Worm (Caenorhabditis elegans) whole organism, young adult: Measurements from ENCODE around the gene K10G6.9.

Experiments
- B0336.3 ChIP-seq: fragments of 200-800 bp; sonication (Bioruptor generic); IDR thresholded peaks from 2 replicates; pipeline ENCODE4 v1.3.6; 2022; ENCODE audit warnings: missing genetic modification characterization, missing compliant biosample characterization
- C17E4.6 ChIP-seq: fragments of 200-800 bp; sonication (Bioruptor generic); IDR thresholded peaks from 2 replicates; pipeline ENCODE4 v1.3.6; 2022; ENCODE audit warnings: missing genetic modification reagents, missing genetic modification characterization, missing compliant biosample characterization
- F23B12.7 ChIP-seq: sonication (generic microtip); optimal IDR thresholded peaks from 2 replicates; lab custom pipeline; 2017; ENCODE audit warnings: missing genetic modification characterization, mild to moderate bottlenecking, missing compliant biosample characterization, antibody characterized with exemption, moderate library complexity; ENCODE audit not compliant: insufficient read depth
- F37B4.10 ChIP-seq: fragments of 200-800 bp; sonication (Bioruptor generic); IDR thresholded peaks from 2 replicates; pipeline ENCODE4 v1.3.6; 2022; ENCODE audit warnings: missing genetic modification characterization, missing compliant biosample characterization
- F49E8.2 ChIP-seq: sonication (generic microtip); optimal IDR thresholded peaks from 3 replicates; lab custom pipeline; 2017; ENCODE audit warnings: missing genetic modification characterization, mild to moderate bottlenecking, missing compliant biosample characterization, antibody characterized with exemption, moderate library complexity; ENCODE audit not compliant: insufficient read depth
- K11D2.4 ChIP-seq: fragments of 200-800 bp; sonication (Bioruptor generic); IDR thresholded peaks from 2 replicates; pipeline ENCODE4 v1.3.6; 2022; ENCODE audit warnings: missing genetic modification reagents, missing genetic modification characterization, missing compliant biosample characterization
- K12H6.12 ChIP-seq: fragments of 200-800 bp; sonication (Bioruptor generic); optimal IDR thresholded peaks from 2 replicates; lab custom pipeline; 2018; ENCODE audit warnings: mild to moderate bottlenecking, missing genetic modification characterization, missing compliant biosample characterization
- T26A5.8 ChIP-seq: sonication (generic microtip); optimal IDR thresholded peaks from 2 replicates; lab custom pipeline; 2016; ENCODE audit warnings: missing genetic modification characterization, missing compliant biosample characterization
- Y67H2A.10 ChIP-seq: fragments of 200-800 bp; sonication (Bioruptor generic); conservative IDR thresholded peaks from 2 replicates; pipeline ENCODE4 v1.3.6; 2022; ENCODE audit warnings: missing genetic modification reagents, missing genetic modification characterization, missing compliant biosample characterization
- akir-1 ChIP-seq: fragments of 200-800 bp; sonication (Bioruptor generic); optimal IDR thresholded peaks from 2 replicates; lab custom pipeline; 2018; ENCODE audit warnings: mild to moderate bottlenecking, missing genetic modification characterization, moderate library complexity, missing compliant biosample characterization
- athp-1 ChIP-seq: sonication (generic microtip); optimal IDR thresholded peaks from 2 replicates; lab custom pipeline; 2017; ENCODE audit warnings: mild to moderate bottlenecking, missing genetic modification characterization, missing compliant biosample characterization
- cebp-1 ChIP-seq, 2 experiments: fragments of 200-800 bp in 1 of 2; sonication (Bioruptor generic) in 1 of 2; sonication (generic microtip) in 1 of 2; IDR thresholded peaks in 1 of 2; optimal IDR thresholded peaks in 1 of 2; 2 replicates each; pipeline versions ENCODE4 v1.3.6 to Lab custom; 2017 to 2022; ENCODE audit warnings: missing compliant biosample characterization in 2 of 2, missing genetic modification characterization in 2 of 2, mild to moderate bottlenecking in 1 of 2, missing genetic modification reagents in 1 of 2, moderate library complexity in 1 of 2
- ceh-100 ChIP-seq: fragments of 200-800 bp; sonication (Bioruptor generic); IDR thresholded peaks from 2 replicates; pipeline ENCODE4 v1.3.6; 2022; ENCODE audit warnings: missing genetic modification reagents, missing genetic modification characterization, missing compliant biosample characterization
- ceh-27 ChIP-seq: fragments of 200-800 bp; sonication (Bioruptor generic); optimal IDR thresholded peaks from 2 replicates; lab custom pipeline; 2018; ENCODE audit warnings: mild to moderate bottlenecking, missing genetic modification characterization, moderate library complexity, missing compliant biosample characterization
- ceh-40 ChIP-seq: fragments of 200-800 bp; sonication (Bioruptor generic); IDR thresholded peaks from 2 replicates; pipeline ENCODE4 v1.3.6; 2022; ENCODE audit warnings: missing genetic modification characterization, missing compliant biosample characterization
- ceh-79 ChIP-seq: sonication (generic microtip); optimal IDR thresholded peaks from 2 replicates; lab custom pipeline; 2017; ENCODE audit warnings: mild to moderate bottlenecking, missing genetic modification characterization, missing compliant biosample characterization
- chd-7 ChIP-seq: sonication (generic microtip); optimal IDR thresholded peaks from 2 replicates; lab custom pipeline; 2016; ENCODE audit warnings: mild to moderate bottlenecking, missing genetic modification characterization, moderate library complexity, missing compliant biosample characterization
- egl-18 ChIP-seq: fragments of 200-800 bp; sonication (Bioruptor generic); IDR thresholded peaks from 2 replicates; pipeline ENCODE4 v1.3.6; 2022; ENCODE audit warnings: missing genetic modification reagents, missing genetic modification characterization, missing compliant biosample characterization
- egrh-3 ChIP-seq: fragments of 200-800 bp; sonication (Bioruptor generic); IDR thresholded peaks from 2 replicates; pipeline ENCODE4 v1.3.6; 2022; ENCODE audit warnings: missing genetic modification reagents, missing genetic modification characterization, missing compliant biosample characterization
- gei-17 ChIP-seq: fragments of 200-800 bp; sonication (Bioruptor generic); optimal IDR thresholded peaks from 2 replicates; lab custom pipeline; 2018; ENCODE audit warnings: mild to moderate bottlenecking, missing genetic modification characterization, missing compliant biosample characterization
- let-526 ChIP-seq: fragments of 200-800 bp; sonication (Bioruptor generic); IDR thresholded peaks from 2 replicates; pipeline ENCODE4 v1.3.6; 2022; ENCODE audit warnings: missing genetic modification reagents, missing genetic modification characterization, missing compliant biosample characterization
- lin-40 ChIP-seq: sonication (generic microtip); optimal IDR thresholded peaks from 2 replicates; lab custom pipeline; 2016; ENCODE audit warnings: missing genetic modification characterization, mild to moderate bottlenecking, missing compliant biosample characterization, missing genotype, missing genetic modification reagents
- lin-54 ChIP-seq: fragments of 200-800 bp; sonication (Bioruptor generic); optimal IDR thresholded peaks from 2 replicates; lab custom pipeline; 2018; ENCODE audit warnings: mild to moderate bottlenecking, missing genetic modification characterization, missing compliant biosample characterization
- lir-1 ChIP-seq: fragments of 200-800 bp; sonication (Bioruptor generic); conservative IDR thresholded peaks from 2 replicates; pipeline ENCODE4 v1.3.6; 2022; ENCODE audit warnings: missing genetic modification reagents, missing genetic modification characterization, missing compliant biosample characterization
- lsl-1 ChIP-seq: fragments of 200-800 bp; sonication (Bioruptor generic); optimal IDR thresholded peaks from 2 replicates; lab custom pipeline; 2018; ENCODE audit warnings: mild to moderate bottlenecking, missing genetic modification characterization, moderate library complexity, missing compliant biosample characterization
- mcd-1 ChIP-seq: fragments of 200-800 bp; sonication (Bioruptor generic); IDR thresholded peaks from 2 replicates; pipeline ENCODE4 v1.3.6; 2022; ENCODE audit warnings: missing genetic modification reagents, missing genetic modification characterization, missing compliant biosample characterization
- nfyb-1 ChIP-seq: fragments of 200-800 bp; sonication (Bioruptor generic); IDR thresholded peaks from 2 replicates; pipeline ENCODE4 v1.3.6; 2022; ENCODE audit warnings: missing genetic modification reagents, missing genetic modification characterization, missing compliant biosample characterization
- nhr-179 ChIP-seq: sonication (generic microtip); optimal IDR thresholded peaks from 2 replicates; lab custom pipeline; 2016; ENCODE audit warnings: mild to moderate bottlenecking, missing genetic modification characterization, missing compliant biosample characterization
- pbrm-1 ChIP-seq: fragments of 200-800 bp; sonication (Bioruptor generic); IDR thresholded peaks from 2 replicates; pipeline ENCODE4 v1.3.6; 2022; ENCODE audit warnings: missing genetic modification reagents, missing genetic modification characterization, missing compliant biosample characterization
- pha-4 ChIP-seq: fragments of 150-350 bp; sonication (generic microtip); optimal IDR thresholded peaks from 2 replicates; lab custom pipeline; 2014; ENCODE audit warnings: missing biosample characterization, missing genetic modification reagents, missing genetic modification characterization
- snpc-1.3 ChIP-seq: sonication (generic microtip); optimal IDR thresholded peaks from 2 replicates; lab custom pipeline; 2017; ENCODE audit warnings: missing genetic modification characterization, mild to moderate bottlenecking, missing compliant biosample characterization, antibody characterized with exemption, moderate library complexity, missing genotype, missing genetic modification reagents; ENCODE audit not compliant: insufficient read depth
- snpc-4 ChIP-seq, 5 experiments: fragments of 150-350 bp in 1 of 5; sonication (generic microtip) in 4 of 5; optimal IDR thresholded peaks; 2 replicates each; lab custom pipeline; 2014 to 2018; ENCODE audit warnings: missing genetic modification characterization in 5 of 5, missing biosample characterization in 3 of 5, antibody characterized with exemption in 2 of 5, mild to moderate bottlenecking in 2 of 5, missing compliant biosample characterization in 2 of 5, missing genotype in 2 of 5, moderate library complexity in 2 of 5, missing genetic modification reagents in 1 of 5
- sptf-2 ChIP-seq: fragments of 200-800 bp; sonication (Bioruptor generic); optimal IDR thresholded peaks from 2 replicates; lab custom pipeline; 2018; ENCODE audit warnings: mild to moderate bottlenecking, missing genetic modification characterization, missing compliant biosample characterization
- tbp1 ChIP-seq: fragments of 200-800 bp; sonication (Bioruptor generic); optimal IDR thresholded peaks from 2 replicates; lab custom pipeline; 2018; ENCODE audit warnings: mild to moderate bottlenecking, missing genetic modification characterization, missing compliant biosample characterization
- zfh-2 ChIP-seq: fragments of 200-800 bp; sonication (Bioruptor generic); conservative IDR thresholded peaks from 2 replicates; pipeline ENCODE4 v1.3.6; 2022; ENCODE audit warnings: missing genetic modification reagents, missing genetic modification characterization, missing compliant biosample characterization

K10G6.9 gene

DNA sequence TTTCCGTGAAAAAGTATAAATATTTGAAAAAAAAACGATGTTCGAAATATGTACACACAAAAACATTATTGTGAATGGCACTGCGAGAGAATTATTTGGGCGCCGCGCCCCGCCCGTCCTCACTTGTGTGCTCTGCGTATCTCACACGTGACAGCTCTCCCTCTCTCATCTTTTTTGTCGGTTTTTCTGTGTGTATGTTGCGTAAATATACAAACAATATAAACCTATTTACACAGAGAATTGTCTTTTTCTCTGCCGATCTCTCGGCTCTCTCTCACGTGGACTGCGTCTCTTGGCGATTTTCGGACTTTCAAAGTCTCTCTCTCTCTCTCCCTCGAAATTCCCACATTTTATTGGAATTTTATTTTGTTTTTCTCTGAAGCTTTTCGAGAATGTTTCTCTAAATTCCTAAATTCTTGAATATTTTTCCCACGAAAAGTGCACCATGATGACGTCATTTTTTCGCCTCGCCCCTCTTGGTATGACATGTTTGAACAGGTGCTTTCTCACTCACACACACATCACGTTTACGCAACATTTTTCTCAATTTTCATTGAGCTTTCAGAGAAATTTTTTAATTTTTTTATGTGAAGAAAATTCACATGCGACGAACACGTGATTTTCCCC, 13.3 kb upstream of the K10G6.9 start (continued):
- TF ChIP-seq pha-4 (tag; lab: Kevin White, UChicago), result peak; percentile 50
- TF ChIP-seq K12H6.12 (tag; lab: Kevin White, UChicago), result peak; percentile 85
- TF ChIP-seq cebp-1 (GFP tag; IDR thresholded peaks at IDR 0.05; lab: Robert Waterston, UW), result peak; percentile 30; the same call in 1 of the 2 replicates
- peak; percentile 78 for TF ChIP-seq cebp-1 (tag; optimal IDR thresholded peaks at IDR 0.05; lab: Kevin White, UChicago)
- no peak for TF ChIP-seq nhr-179 (tag; lab: Kevin White, UChicago)
- TF ChIP-seq ceh-79, result no peak
- peak; percentile 31; the same call in 1 of the 2 replicates for TF ChIP-seq lir-1
- peak; percentile 76; the same call in 1 of the 2 replicates for TF ChIP-seq nfyb-1 (GFP tag; lab: Robert Waterston, UW)
- no peak for TF ChIP-seq C17E4.6 (GFP tag; lab: Robert Waterston, UW)
- no peak for TF ChIP-seq F49E8.2 (tag; lab: Kevin White, UChicago)
- TF ChIP-seq K11D2.4 (GFP tag; lab: Robert Waterston, UW), result peak; percentile 62; the same call in 1 of the 2 replicates
- TF ChIP-seq egl-18, result 0 out of 2 replicates have a peak, but pooled peaks have one; percentile 39
- peak; percentile 17 for TF ChIP-seq F23B12.7 (tag; lab: Kevin White, UChicago)
- TF ChIP-seq athp-1 (tag; lab: Kevin White, UChicago), result peak; percentile 18
- TF ChIP-seq B0336.3 (GFP tag; lab: Robert Waterston, UW), result peak; percentile 62; the same call in 1 of the 2 replicates
- no peak for TF ChIP-seq egrh-3 (GFP tag; lab: Robert Waterston, UW)
- peak; percentile 87 for TF ChIP-seq zfh-2 (GFP tag; lab: Robert Waterston, UW)
- TF ChIP-seq T26A5.8 (tag; lab: Kevin White, UChicago), result no peak
- peak; percentile 31; the same call in 1 of the 2 replicates for TF ChIP-seq mcd-1
- TF ChIP-seq, all 124 proteins: peak for 34

ce11 chrII:3959432-3960102, 12.5 kb upstream of the K10G6.9 start:
- no peak for TF ChIP-seq F37B4.10 (GFP tag; lab: Robert Waterston, UW)
- no peak for TF ChIP-seq let-526 (GFP tag; lab: Robert Waterston, UW)
- no peak for TF ChIP-seq chd-7 (tag; lab: Kevin White, UChicago)
- TF ChIP-seq ceh-40, result no peak
- no peak for TF ChIP-seq pbrm-1 (GFP tag; lab: Robert Waterston, UW)
- TF ChIP-seq ceh-27 (GFP tag; lab: Kevin White, UChicago), result no peak
- TF ChIP-seq ceh-100 (GFP tag; lab: Robert Waterston, UW), result no peak
- no peak for TF ChIP-seq akir-1
- no peak for TF ChIP-seq sptf-2 (GFP tag; lab: Kevin White, UChicago)
- no peak for TF ChIP-seq Y67H2A.10
- TF ChIP-seq tbp1 (GFP tag; lab: Kevin White, UChicago), result no peak
- no peak for TF ChIP-seq snpc-4 (GFP tag; optimal IDR thresholded peaks at IDR 0.05; lab: Kevin White, UChicago)
- TF ChIP-seq snpc-4 (tag; optimal IDR thresholded peaks at IDR 0.05; lab: Kevin White, UChicago), result no peak
- TF ChIP-seq lin-40 (tag; lab: Kevin White, UChicago), result no peak
- TF ChIP-seq lin-54 (GFP tag; lab: Kevin White, UChicago), result no peak
- no peak for TF ChIP-seq lsl-1 (GFP tag; lab: Kevin White, UChicago)
- no peak for TF ChIP-seq gei-17 (GFP tag; lab: Kevin White, UChicago)
- no peak for TF ChIP-seq snpc-1.3
